Worm (Caenorhabditis elegans): ENCODE measurements around the gene ceh-91.

Gene ceh-91

ce11 chrIII:11657185-11657817, 40.8 kb downstream of the ceh-91 start, which contains the start of gene crh-1:
Gene crh-1, plus strand, starts transcription at chrIII:11657767.
- TF ChIP-seq tab-1 (GFP tag; IDR thresholded peaks at IDR 0.05), result no peak
- no peak for TF ChIP-seq med-1 (GFP tag; optimal IDR thresholded peaks at IDR 0.05; ENCODE audit: insufficient read depth)
- peak; percentile 2 for TF ChIP-seq cog-1 (tag; optimal IDR thresholded peaks at IDR 0.05)

ce11 chrIII:11659804-11660203, 43.3 kb downstream of the ceh-91 start:
- no peak for TF ChIP-seq tab-1 (GFP tag; IDR thresholded peaks at IDR 0.05)
- no peak for TF ChIP-seq ref-1 (GFP tag; conservative IDR thresholded peaks at IDR 0.05)
- no peak for TF ChIP-seq flt-1 (GFP tag; IDR thresholded peaks at IDR 0.05)
- no peak for TF ChIP-seq cog-1 (tag; optimal IDR thresholded peaks at IDR 0.05)
- TF ChIP-seq ztf-23 (GFP tag; IDR thresholded peaks at IDR 0.05), result no peak
- no peak for TF ChIP-seq med-1 (GFP tag; optimal IDR thresholded peaks at IDR 0.05; ENCODE audit: insufficient read depth)
- no peak for TF ChIP-seq ztf-29 (GFP tag; IDR thresholded peaks at IDR 0.05)
- TF ChIP-seq klf-2 (GFP tag; conservative IDR thresholded peaks at IDR 0.05), result no peak
- TF ChIP-seq T22C8.4 (GFP tag; IDR thresholded peaks at IDR 0.05), result no peak

ce11 chrIII:11660736-11661135, 44.2 kb downstream of the ceh-91 start:
- TF ChIP-seq ref-1 (GFP tag; conservative IDR thresholded peaks at IDR 0.05) (no peak), ztf-29 (GFP tag; IDR thresholded peaks at IDR 0.05) (no peak), flt-1 (GFP tag; IDR thresholded peaks at IDR 0.05) (no peak), ztf-23 (GFP tag; IDR thresholded peaks at IDR 0.05) (no peak), cog-1 (tag; optimal IDR thresholded peaks at IDR 0.05) (no peak), tab-1 (GFP tag; IDR thresholded peaks at IDR 0.05) (no peak), klf-2 (GFP tag; conservative IDR thresholded peaks at IDR 0.05) (no peak)

ce11 chrIII:11663400-11663799, 46.9 kb downstream of the ceh-91 start:
- TF ChIP-seq ztf-29 (GFP tag; IDR thresholded peaks at IDR 0.05) (no peak), med-1 (GFP tag; optimal IDR thresholded peaks at IDR 0.05; ENCODE audit: insufficient read depth) (no peak), klf-2 (GFP tag; conservative IDR thresholded peaks at IDR 0.05) (no peak), flt-1 (GFP tag; IDR thresholded peaks at IDR 0.05) (no peak), cog-1 (tag; optimal IDR thresholded peaks at IDR 0.05) (no peak), ref-1 (GFP tag; conservative IDR thresholded peaks at IDR 0.05) (no peak), tab-1 (GFP tag; IDR thresholded peaks at IDR 0.05) (no peak), ztf-23 (GFP tag; IDR thresholded peaks at IDR 0.05) (no peak), T22C8.4 (GFP tag; IDR thresholded peaks at IDR 0.05) (no peak)

ce11 chrIII:11666819-11667218, 50.3 kb downstream of the ceh-91 start:
- TF ChIP-seq tab-1 (GFP tag; IDR thresholded peaks at IDR 0.05) (no peak), ztf-23 (GFP tag; IDR thresholded peaks at IDR 0.05) (no peak), T22C8.4 (GFP tag; IDR thresholded peaks at IDR 0.05) (no peak)

ce11 chrIII:11669008-11669407, 52.5 kb downstream of the ceh-91 start:
- TF ChIP-seq med-1 (GFP tag; optimal IDR thresholded peaks at IDR 0.05; ENCODE audit: insufficient read depth), result no peak
- no peak for TF ChIP-seq T22C8.4 (GFP tag; IDR thresholded peaks at IDR 0.05)
- TF ChIP-seq ref-1 (GFP tag; conservative IDR thresholded peaks at IDR 0.05), result no peak
- TF ChIP-seq cog-1 (tag; optimal IDR thresholded peaks at IDR 0.05), result no peak
- TF ChIP-seq ztf-23 (GFP tag; IDR thresholded peaks at IDR 0.05), result no peak
- no peak for TF ChIP-seq tab-1 (GFP tag; IDR thresholded peaks at IDR 0.05)
- TF ChIP-seq klf-2 (GFP tag; conservative IDR thresholded peaks at IDR 0.05), result no peak
- no peak for TF ChIP-seq ztf-29 (GFP tag; IDR thresholded peaks at IDR 0.05)
- TF ChIP-seq flt-1 (GFP tag; IDR thresholded peaks at IDR 0.05), result no peak

Measured in whole organism, midembryonic.